Fruit fly (Drosophila melanogaster): ENCODE data around the gene CG6912.

DNA sequence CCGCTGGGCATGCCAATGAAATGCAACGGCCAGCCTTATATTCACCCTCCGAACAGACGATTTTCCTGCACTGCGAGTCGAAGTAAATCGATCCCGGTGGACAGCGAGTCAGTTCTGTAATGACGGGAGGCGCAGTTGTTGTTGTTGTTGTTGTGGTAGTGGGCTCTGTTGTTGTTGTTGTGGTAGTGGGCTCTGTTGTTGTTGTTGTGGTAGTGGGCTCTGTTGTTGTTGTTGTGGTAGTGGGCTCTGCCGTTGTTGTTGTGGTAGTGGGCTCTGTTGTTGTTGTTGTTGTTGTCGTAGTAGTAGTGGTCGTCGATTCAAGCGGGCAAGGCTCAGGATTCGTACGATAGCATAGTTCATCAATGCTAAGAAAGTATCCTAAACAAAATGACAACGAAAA, 789 bp downstream of the CG6912 start:
- no peak for TF ChIP-seq usp (GFP tag; optimal IDR thresholded peaks at IDR 0.05)
- no peak for TF ChIP-seq CG8478 (optimal IDR thresholded peaks at IDR 0.05)
- no peak for TF ChIP-seq psq (optimal IDR thresholded peaks at IDR 0.05)

Measured in whole organism.